Fruit fly (Drosophila melanogaster): ENCODE data around the gene PDZ-GEF.

Gene PDZ-GEF

dm6 chr2L:6343084-6343873, 19.7 kb downstream of the PDZ-GEF start (continued):
- peak; percentile 51 for TF ChIP-seq Hr83 (GFP tag; optimal IDR thresholded peaks at IDR 0.05; ENCODE audit: poor library complexity, severe bottlenecking)
- no peak for TF ChIP-seq lola (GFP tag; optimal IDR thresholded peaks at IDR 0.05)

dm6 chr2L:6348327-6348726, 24.8 kb downstream of the PDZ-GEF start, which contains the start of gene CG9497:
TSS of gene CG9497 (minus strand) at chr2L:6348427.
- TF ChIP-seq N (GFP tag; optimal IDR thresholded peaks at IDR 0.05) = no peak
- TF ChIP-seq woc (GFP tag; optimal IDR thresholded peaks at IDR 0.05) = no peak
- TF ChIP-seq dl (GFP tag; optimal IDR thresholded peaks at IDR 0.05; ENCODE audit: insufficient read depth in 1 of 2, partially characterized antibody in 2 of 2) = no peak
- no peak for TF ChIP-seq dmrt93B (GFP tag; optimal IDR thresholded peaks at IDR 0.05)
- TF ChIP-seq CG9705 (GFP tag; optimal IDR thresholded peaks at IDR 0.05) = no peak
- TF ChIP-seq tai (GFP tag; optimal IDR thresholded peaks at IDR 0.05) = no peak
- no peak for TF ChIP-seq rgr (GFP tag; optimal IDR thresholded peaks at IDR 0.05)
- no peak for TF ChIP-seq sage (GFP tag; optimal IDR thresholded peaks at IDR 0.05)
- TF ChIP-seq jim (GFP tag; optimal IDR thresholded peaks at IDR 0.05) = no peak
- TF ChIP-seq sv (GFP tag; optimal IDR thresholded peaks at IDR 0.05) = no peak
- TF ChIP-seq fru (GFP tag; optimal IDR thresholded peaks at IDR 0.05) = no peak
- TF ChIP-seq Vsx2 (GFP tag; optimal IDR thresholded peaks at IDR 0.05; ENCODE audit: partially characterized antibody) = no peak
- TF ChIP-seq ey (GFP tag; optimal IDR thresholded peaks at IDR 0.05) = no peak
- TF ChIP-seq Dif (GFP tag; optimal IDR thresholded peaks at IDR 0.05; ENCODE audit: partially characterized antibody) = no peak

dm6 chr2L:6350984-6351808, 27.6 kb downstream of the PDZ-GEF start, which contains the start of gene CG9498:
TSS of gene CG9498 (minus strand) at chr2L:6351034.
- TF ChIP-seq dsf (GFP tag; optimal IDR thresholded peaks at IDR 0.05; ENCODE audit: borderline replicate concordance) = no peak
- no peak for TF ChIP-seq Dif (GFP tag; optimal IDR thresholded peaks at IDR 0.05; ENCODE audit: partially characterized antibody)
- TF ChIP-seq Vsx2 (GFP tag; optimal IDR thresholded peaks at IDR 0.05; ENCODE audit: partially characterized antibody) = peak; percentile 37
- TF ChIP-seq br (GFP tag; optimal IDR thresholded peaks at IDR 0.05) = no peak
- no peak for TF ChIP-seq Sp1 (GFP tag; optimal IDR thresholded peaks at IDR 0.05)
- no peak for TF ChIP-seq Rel (GFP tag; optimal IDR thresholded peaks at IDR 0.05)
- no peak for TF ChIP-seq Rel (tag; optimal IDR thresholded peaks at IDR 0.05)
- TF ChIP-seq foxo (GFP tag; optimal IDR thresholded peaks at IDR 0.05) = peak in 1 of 2 experiments; percentile 74
- TF ChIP-seq Hr78 (GFP tag; optimal IDR thresholded peaks at IDR 0.05) = no peak
- no peak for TF ChIP-seq Hr83 (GFP tag; optimal IDR thresholded peaks at IDR 0.05; ENCODE audit: poor library complexity, severe bottlenecking)
- TF ChIP-seq woc (GFP tag; optimal IDR thresholded peaks at IDR 0.05) = no peak
- no peak for TF ChIP-seq brk (GFP tag; optimal IDR thresholded peaks at IDR 0.05)
- TF ChIP-seq Myc (optimal IDR thresholded peaks at IDR 0.05) = no peak
- TF ChIP-seq N (GFP tag; optimal IDR thresholded peaks at IDR 0.05) = no peak
- TF ChIP-seq dl (GFP tag; optimal IDR thresholded peaks at IDR 0.05; ENCODE audit: insufficient read depth in 1 of 2, partially characterized antibody in 2 of 2) = no peak
- no peak for TF ChIP-seq CG9705 (GFP tag; optimal IDR thresholded peaks at IDR 0.05)
- TF ChIP-seq dmrt93B (GFP tag; optimal IDR thresholded peaks at IDR 0.05) = no peak
- no peak for TF ChIP-seq usp (GFP tag; optimal IDR thresholded peaks at IDR 0.05)
- no peak for TF ChIP-seq psq (GFP tag; optimal IDR thresholded peaks at IDR 0.05)
- TF ChIP-seq lola (GFP tag; optimal IDR thresholded peaks at IDR 0.05) = no peak
- no peak for TF ChIP-seq Hnf4 (GFP tag; optimal IDR thresholded peaks at IDR 0.05)
- no peak for TF ChIP-seq Mio (GFP tag; optimal IDR thresholded peaks at IDR 0.05)
- peak; percentile 24 for TF ChIP-seq sv (GFP tag; optimal IDR thresholded peaks at IDR 0.05)
- no peak for TF ChIP-seq Dfd (GFP tag; optimal IDR thresholded peaks at IDR 0.05)
- no peak for TF ChIP-seq jim (GFP tag; optimal IDR thresholded peaks at IDR 0.05)
- peak; percentile 47 for TF ChIP-seq OdsH (GFP tag; optimal IDR thresholded peaks at IDR 0.05)
- TF ChIP-seq pan (optimal IDR thresholded peaks at IDR 0.05) = no peak
- peak; percentile 22 for TF ChIP-seq fru (GFP tag; optimal IDR thresholded peaks at IDR 0.05)
- no peak for TF ChIP-seq CG32264 (GFP tag; optimal IDR thresholded peaks at IDR 0.05)
- no peak for TF ChIP-seq sage (GFP tag; optimal IDR thresholded peaks at IDR 0.05)
- peak; percentile 0 for TF ChIP-seq HLH106 (tag; optimal IDR thresholded peaks at IDR 0.05)
- no peak for TF ChIP-seq tai (GFP tag; optimal IDR thresholded peaks at IDR 0.05)
- no peak for TF ChIP-seq Jra (GFP tag; optimal IDR thresholded peaks at IDR 0.05)
- TF ChIP-seq CrebA (GFP tag; optimal IDR thresholded peaks at IDR 0.05; ENCODE audit: borderline replicate concordance) = no peak
- no peak for TF ChIP-seq GATAd (GFP tag; optimal IDR thresholded peaks at IDR 0.05)
- no peak for TF ChIP-seq Abd-B (GFP tag; optimal IDR thresholded peaks at IDR 0.05)
- no peak for TF ChIP-seq ey (GFP tag; optimal IDR thresholded peaks at IDR 0.05)
